Fruit fly (Drosophila melanogaster): ENCODE measurements around the gene tai.

DNA sequence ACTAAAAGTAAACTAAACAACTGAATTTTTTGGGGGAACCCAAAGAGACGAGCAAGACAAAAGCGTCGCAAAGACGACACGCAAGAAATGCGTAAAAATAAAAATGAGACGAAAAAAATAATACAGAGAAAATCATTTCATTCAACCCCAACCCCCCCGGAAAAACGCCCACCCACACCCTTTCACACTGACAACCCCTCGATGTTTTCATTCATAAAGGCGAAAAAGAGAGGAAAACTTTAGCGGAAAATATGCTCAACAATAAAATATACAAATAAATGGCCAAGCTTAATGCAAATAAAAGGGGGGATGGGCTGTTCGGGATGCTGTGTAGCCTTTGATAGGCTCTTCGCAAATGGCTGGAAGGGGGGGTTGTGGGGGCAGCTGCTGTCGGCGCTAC is 35.6 kb upstream of the tai start:
- TF ChIP-seq insv (optimal IDR thresholded peaks at IDR 0.05) (no peak), Sin3A (optimal IDR thresholded peaks at IDR 0.05) (no peak)

Measured in Kc167 (cell line).